Fruit fly (Drosophila melanogaster): Measurements from ENCODE around the gene psd.

The psd gene

DNA sequence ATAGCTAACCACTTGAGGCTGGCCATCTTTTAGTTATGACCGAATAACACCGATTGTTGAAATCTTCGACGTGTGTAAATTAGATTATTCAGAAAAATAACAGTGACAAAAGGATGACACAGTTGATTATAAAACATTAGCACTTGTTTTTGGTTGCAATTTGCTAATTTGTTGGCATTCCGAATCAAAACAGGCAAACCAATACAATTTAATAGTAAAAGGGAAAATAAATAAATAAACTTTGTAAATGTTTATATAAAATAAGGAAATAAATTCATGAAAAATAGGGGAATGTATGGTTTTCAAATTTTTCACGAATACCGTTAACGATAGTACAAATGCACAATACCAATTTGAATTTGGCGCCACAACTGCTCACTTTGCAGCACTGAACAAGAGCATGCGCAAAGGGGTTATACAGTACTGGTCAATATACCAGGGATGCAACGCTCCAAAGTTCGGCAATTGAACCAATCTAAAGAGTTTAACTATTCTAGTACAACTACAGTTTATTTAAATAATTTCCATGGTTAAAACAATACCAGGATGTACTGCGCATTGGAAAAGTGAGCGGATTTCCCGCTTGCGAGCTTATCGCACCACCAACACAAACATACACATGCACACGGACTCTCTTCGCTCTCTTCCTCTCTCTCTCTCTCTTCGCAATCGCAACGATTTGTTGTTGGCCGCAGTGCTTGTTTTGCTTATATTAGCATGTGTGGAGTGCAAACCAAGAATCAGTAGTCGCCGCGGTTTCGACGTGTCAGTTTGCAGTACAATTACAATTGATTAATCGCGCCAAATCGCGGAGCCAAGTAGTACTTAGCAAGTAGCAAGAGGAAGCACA, 21.3 kb downstream of the psd start, which contains the start of the genes Sfp26Ad and Gpdh1 (continued):
- TF ChIP-seq CG17612 (GFP tag; IDR thresholded peaks at IDR 0.05), result no peak
- peak; percentile 99 for TF ChIP-seq Dp (GFP tag; optimal IDR thresholded peaks at IDR 0.05)
- TF ChIP-seq CG3281 (GFP tag; optimal IDR thresholded peaks at IDR 0.05), result peak; percentile 60
- TF ChIP-seq Drgx (GFP tag; IDR thresholded peaks at IDR 0.05), result 0 out of 2 replicates have a peak, but pooled peaks have one; percentile 20
- peak; percentile 11 for TF ChIP-seq btn (GFP tag; optimal IDR thresholded peaks at IDR 0.05)
- peak; percentile 66 for TF ChIP-seq CG4820 (GFP tag; optimal IDR thresholded peaks at IDR 0.05)
- peak; percentile 36 for TF ChIP-seq Nf-YA (GFP tag; IDR thresholded peaks at IDR 0.05)
- peak; percentile 71 for TF ChIP-seq Nf-YC (tag; optimal IDR thresholded peaks at IDR 0.05)
- TF ChIP-seq Hsf (GFP tag; optimal IDR thresholded peaks at IDR 0.05), result peak; percentile 77
- peak; percentile 79 for TF ChIP-seq Max (GFP tag; optimal IDR thresholded peaks at IDR 0.05)
- TF ChIP-seq Antp (GFP tag; optimal IDR thresholded peaks at IDR 0.05), result peak; percentile 80
- TF ChIP-seq kah (GFP tag; optimal IDR thresholded peaks at IDR 0.05), result peak; percentile 1
- TF ChIP-seq slbo (GFP tag; IDR thresholded peaks at IDR 0.05), result peak; percentile 90
- peak; percentile 74 for TF ChIP-seq az2 (GFP tag; optimal IDR thresholded peaks at IDR 0.05)
- TF ChIP-seq CG13894 (tag; optimal IDR thresholded peaks at IDR 0.05), result peak; percentile 60
- TF ChIP-seq peb (GFP tag; IDR thresholded peaks at IDR 0.05), result 0 out of 2 replicates have a peak, but pooled peaks have one; percentile 11
- TF ChIP-seq ro (GFP tag; IDR thresholded peaks at IDR 0.05), result no peak
- TF ChIP-seq Lpt (GFP tag; optimal IDR thresholded peaks at IDR 0.05), result no peak
- peak; percentile 77 for TF ChIP-seq CG7786 (GFP tag; optimal IDR thresholded peaks at IDR 0.05)
- peak; percentile 61 for TF ChIP-seq Nf-YB (GFP tag; optimal IDR thresholded peaks at IDR 0.05)
- peak; percentile 81 for TF ChIP-seq vfl (GFP tag; optimal IDR thresholded peaks at IDR 0.05)
- peak; percentile 26 for TF ChIP-seq CG31365 (tag; optimal IDR thresholded peaks at IDR 0.05)
- TF ChIP-seq shn (GFP tag; optimal IDR thresholded peaks at IDR 0.05), result peak; percentile 55
- peak; percentile 79 for TF ChIP-seq CG1602 (GFP tag; optimal IDR thresholded peaks at IDR 0.05)
- TF ChIP-seq HLHmδ (GFP tag; optimal IDR thresholded peaks at IDR 0.05), result peak; percentile 28
- no peak for TF ChIP-seq dan (GFP tag; IDR thresholded peaks at IDR 0.05)
- TF ChIP-seq CG4328 (GFP tag; optimal IDR thresholded peaks at IDR 0.05), result peak; percentile 49
- TF ChIP-seq CG10274 (GFP tag; optimal IDR thresholded peaks at IDR 0.05), result no peak
- TF ChIP-seq CG3065 (GFP tag; optimal IDR thresholded peaks at IDR 0.05), result peak; percentile 15
- peak; percentile 73 for TF ChIP-seq Camta (GFP tag; optimal IDR thresholded peaks at IDR 0.05)
- peak; percentile 79 for TF ChIP-seq CG14710 (tag; optimal IDR thresholded peaks at IDR 0.05)
- TF ChIP-seq stwl (tag; optimal IDR thresholded peaks at IDR 0.05), result peak; percentile 85
- TF ChIP-seq CG10979 (tag; optimal IDR thresholded peaks at IDR 0.05), result peak; percentile 56
- peak; percentile 69 for TF ChIP-seq tup (GFP tag; optimal IDR thresholded peaks at IDR 0.05)
- TF ChIP-seq Ets65A (GFP tag), result peak; percentile 98
- TF ChIP-seq br (optimal IDR thresholded peaks at IDR 0.05), result no peak
- peak; percentile 26 for TF ChIP-seq ab (GFP tag; optimal IDR thresholded peaks at IDR 0.05)
- TF ChIP-seq CG18476 (GFP tag; optimal IDR thresholded peaks at IDR 0.05), result peak; percentile 41
- TF ChIP-seq chm (GFP tag; IDR thresholded peaks at IDR 0.05), result peak; percentile 73
- peak; percentile 26 for TF ChIP-seq twi (tag; optimal IDR thresholded peaks at IDR 0.05)
- peak; percentile 32; the same call in 1 of the 2 replicates for TF ChIP-seq CG4404 (GFP tag; IDR thresholded peaks at IDR 0.05)
- TF ChIP-seq CG4424 (GFP tag; optimal IDR thresholded peaks at IDR 0.05), result peak; percentile 82
- peak; percentile 15 for TF ChIP-seq CrebB (tag; optimal IDR thresholded peaks at IDR 0.05)
- TF ChIP-seq kay (GFP tag; optimal IDR thresholded peaks at IDR 0.05), result peak; percentile 76
- TF ChIP-seq CG5245 (GFP tag; optimal IDR thresholded peaks at IDR 0.05), result peak; percentile 75
- peak; percentile 58; the same call in 1 of the 2 replicates for TF ChIP-seq E2f1 (GFP tag; IDR thresholded peaks at IDR 0.05)
- TF ChIP-seq Opbp (GFP tag; IDR thresholded peaks at IDR 0.05; ENCODE audit: partially characterized antibody), result peak; percentile 54; the same call in 2 of the 3 replicates
- TF ChIP-seq CG3726 (GFP tag; IDR thresholded peaks at IDR 0.05), result 0 out of 3 replicates have a peak, but pooled peaks have one; percentile 4
- TF ChIP-seq CG6689 (GFP tag; IDR thresholded peaks at IDR 0.05), result 0 out of 2 replicates have a peak, but pooled peaks have one; percentile 24

Data from whole organism, embryonic.